Worm (Caenorhabditis elegans): ENCODE results near the gene lin-52.

The lin-52 gene

ce11 chrIII:9849950-9850349 lies 25.4 kb upstream of the lin-52 start:
- TF ChIP-seq nhr-47 (tag; optimal IDR thresholded peaks at IDR 0.05) (peak; percentile 2), tbx-2 (tag; optimal IDR thresholded peaks at IDR 0.05) (no peak), lin-14 (GFP tag; optimal IDR thresholded peaks at IDR 0.05) (peak; percentile 62), egl-27 (tag; optimal IDR thresholded peaks at IDR 0.05) (peak in 1 of 2 experiments; percentile 29), snu-23 (GFP tag; optimal IDR thresholded peaks at IDR 0.05) (peak; percentile 22), fkh-10 (GFP tag; optimal IDR thresholded peaks at IDR 0.05) (no peak), elt-2 (tag; optimal IDR thresholded peaks at IDR 0.05) (peak; percentile 1), blmp-1 (tag; optimal IDR thresholded peaks at IDR 0.05) (peak; percentile 58), nhr-85 (tag) (peak; percentile 57), pag-3 (tag; optimal IDR thresholded peaks at IDR 0.05; ENCODE audit: borderline replicate concordance, insufficient read depth) (peak; percentile 29), lin-35 (GFP tag; optimal IDR thresholded peaks at IDR 0.05) (peak in 1 of 2 experiments; percentile 20), nhr-71 (tag; optimal IDR thresholded peaks at IDR 0.05) (peak; percentile 59), nhr-20 (tag; optimal IDR thresholded peaks at IDR 0.05) (peak; percentile 60), pax-3 (tag; optimal IDR thresholded peaks at IDR 0.05) (no peak), ces-1 (GFP tag; optimal IDR thresholded peaks at IDR 0.05) (no peak), elt-3 (tag; optimal IDR thresholded peaks at IDR 0.05) (peak in 5 of 6 experiments; percentile 3 to 71 (median 57)), nhr-90 (tag; optimal IDR thresholded peaks at IDR 0.05; ENCODE audit: poor library complexity) (peak; percentile 38), snpc-4 (tag; optimal IDR thresholded peaks at IDR 0.05) (no peak)

- TF ChIP-seq nhr-85 (tag) = peak; percentile 71
- 0 out of 2 replicates have a peak, but pooled peaks have one; percentile 3 for TF ChIP-seq isw-1 (GFP tag; IDR thresholded peaks at IDR 0.05)
Measured at ce11 chrIII:9849111-9849510, 24.6 kb upstream of the lin-52 start.

ce11 chrIII:9848603-9849002 lies 24.1 kb upstream of the lin-52 start:
- no peak for TF ChIP-seq vab-15 (tag; optimal IDR thresholded peaks at IDR 0.05)
- TF ChIP-seq efl-1 (optimal IDR thresholded peaks at IDR 0.05) = peak; percentile 72 to 89
- peak; percentile 64 to 95 for TF ChIP-seq efl-1 (GFP tag; optimal IDR thresholded peaks at IDR 0.05 in 1 of 2)
- TF ChIP-seq nhr-71 (tag; optimal IDR thresholded peaks at IDR 0.05) = no peak
- TF ChIP-seq rnt-1 (tag; optimal IDR thresholded peaks at IDR 0.05) = peak; percentile 13
- peak; percentile 49 to 69 (median 56) for TF ChIP-seq dpl-1 (GFP tag; optimal IDR thresholded peaks at IDR 0.05)
- 0 out of 2 replicates have a peak, but pooled peaks have one; percentile 10 for TF ChIP-seq grh-1 (GFP tag; IDR thresholded peaks at IDR 0.05)
- TF ChIP-seq lin-35 (GFP tag; optimal IDR thresholded peaks at IDR 0.05) = peak in 1 of 2 experiments; percentile 26

DNA sequence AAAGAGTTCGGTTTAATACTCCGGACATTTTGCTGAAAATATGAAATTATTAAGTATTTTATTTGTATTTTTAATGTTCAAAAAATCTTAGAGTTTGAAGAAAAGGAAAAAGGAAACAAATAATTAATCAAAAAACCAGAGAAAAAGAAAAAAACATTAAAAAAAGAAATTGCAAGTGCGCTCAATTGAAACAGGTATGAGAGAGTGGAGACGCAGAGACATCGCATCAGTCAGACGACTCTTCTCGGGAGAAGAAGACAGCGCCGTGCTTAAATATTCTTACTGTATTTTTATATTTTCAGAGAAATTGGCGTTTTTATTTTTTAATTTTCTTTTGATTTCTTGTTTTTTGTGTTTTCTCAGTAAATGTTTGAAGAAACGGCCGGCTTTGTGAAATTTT lies 23.5 kb upstream of the lin-52 start, which contains the start of gene mrpl-36:
Gene mrpl-36 (minus strand): TSS at position 34 of the 400 bp plus-strand sequence.
- TF ChIP-seq skn-1 (tag; optimal IDR thresholded peaks at IDR 0.05) = peak; percentile 40
- no peak for TF ChIP-seq C04F5.9 (tag; optimal IDR thresholded peaks at IDR 0.05)
- TF ChIP-seq elt-2 (tag; optimal IDR thresholded peaks at IDR 0.05) = no peak
- TF ChIP-seq lsy-2 (tag; optimal IDR thresholded peaks at IDR 0.05) = peak; percentile 50 to 61
- TF ChIP-seq ces-1 (GFP tag; optimal IDR thresholded peaks at IDR 0.05) = no peak
- TF ChIP-seq nhr-11 (tag; optimal IDR thresholded peaks at IDR 0.05) = no peak
- peak; percentile 36 for TF ChIP-seq rnt-1 (tag; optimal IDR thresholded peaks at IDR 0.05)
- no peak for TF ChIP-seq fkh-4 (tag; optimal IDR thresholded peaks at IDR 0.05; ENCODE audit: borderline replicate concordance)
- TF ChIP-seq dpl-1 (GFP tag; optimal IDR thresholded peaks at IDR 0.05) = peak; percentile 33 to 64 (median 39)
- TF ChIP-seq efl-3 (GFP tag; optimal IDR thresholded peaks at IDR 0.05) = no peak
- TF ChIP-seq nhr-28 (tag; optimal IDR thresholded peaks at IDR 0.05) = no peak
- TF ChIP-seq nhr-84 (tag; optimal IDR thresholded peaks at IDR 0.05) = no peak
- TF ChIP-seq Y116A8C.19 (tag; optimal IDR thresholded peaks at IDR 0.05; ENCODE audit: borderline replicate concordance) = no peak
- TF ChIP-seq mdl-1 (tag; optimal IDR thresholded peaks at IDR 0.05) = peak in 1 of 2 experiments; percentile 5
- no peak for TF ChIP-seq nhr-237 (tag; optimal IDR thresholded peaks at IDR 0.05)
- TF ChIP-seq ztf-11 (tag; optimal IDR thresholded peaks at IDR 0.05) = no peak
- TF ChIP-seq C34B4.2 (tag; optimal IDR thresholded peaks at IDR 0.05) = no peak
- no peak for TF ChIP-seq zip-4 (GFP tag; optimal IDR thresholded peaks at IDR 0.05)
- peak; percentile 52 to 61 for TF ChIP-seq lin-35 (GFP tag; optimal IDR thresholded peaks at IDR 0.05)
- no peak for TF ChIP-seq sptf-1 (tag; optimal IDR thresholded peaks at IDR 0.05)
- TF ChIP-seq ceh-8 (GFP tag; optimal IDR thresholded peaks at IDR 0.05) = no peak
- TF ChIP-seq zag-1 (tag; optimal IDR thresholded peaks at IDR 0.05) = no peak
- peak; percentile 46 for TF ChIP-seq nhr-71 (tag; optimal IDR thresholded peaks at IDR 0.05)
- peak; percentile 30 for TF ChIP-seq nhr-20 (tag; optimal IDR thresholded peaks at IDR 0.05)
- TF ChIP-seq unc-30 (tag; optimal IDR thresholded peaks at IDR 0.05) = no peak
- no peak for TF ChIP-seq blmp-1 (tag; optimal IDR thresholded peaks at IDR 0.05)
- no peak for TF ChIP-seq tlp-1 (tag; optimal IDR thresholded peaks at IDR 0.05)
- no peak for TF ChIP-seq pqm-1 (tag; optimal IDR thresholded peaks at IDR 0.05)
- peak; percentile 52 to 67 for TF ChIP-seq efl-1 (optimal IDR thresholded peaks at IDR 0.05)
- TF ChIP-seq efl-1 (GFP tag; optimal IDR thresholded peaks at IDR 0.05 in 1 of 2) = peak; percentile 45 to 94
